Worm (Caenorhabditis elegans) whole organism, L3 larva: Measurements from ENCODE around the gene del-8.

Source experiments
- R02D3.7 ChIP-seq: fragments of 150-350 bp; optimal IDR thresholded peaks from 2 replicates; lab custom pipeline; 2014; ENCODE audit warnings: missing biosample characterization, missing genetic modification characterization
- ZK546.5 ChIP-seq: sonication (generic microtip); optimal IDR thresholded peaks from 2 replicates; lab custom pipeline; 2017; ENCODE audit warnings: missing biosample characterization, missing genetic modification characterization
- aly-2 ChIP-seq: fragments of 150-350 bp; optimal IDR thresholded peaks from 2 replicates; lab custom pipeline; 2014; ENCODE audit warnings: missing biosample characterization, missing genetic modification characterization
- ama-1 ChIP-seq: fragments of 150-350 bp; optimal IDR thresholded peaks from 2 replicates; lab custom pipeline; 2018
- ceh-16 ChIP-seq: sonication (generic microtip); optimal IDR thresholded peaks from 2 replicates; lab custom pipeline; 2017; ENCODE audit warnings: missing biosample characterization, missing genetic modification characterization
- ceh-28 ChIP-seq: fragments of 150-350 bp; optimal IDR thresholded peaks from 2 replicates; lab custom pipeline; 2014; ENCODE audit warnings: missing biosample characterization, missing genetic modification reagents, missing genetic modification characterization
- ceh-9 ChIP-seq: sonication (generic microtip); optimal IDR thresholded peaks from 2 replicates; lab custom pipeline; 2018; ENCODE audit warnings: missing biosample characterization, missing genetic modification characterization
- egl-27 ChIP-seq: sonication (generic microtip); optimal IDR thresholded peaks from 4 replicates; lab custom pipeline; 2017; ENCODE audit warnings: missing biosample characterization, missing genetic modification reagents, missing genetic modification characterization
- egl-5 ChIP-seq: fragments of 150-350 bp; optimal IDR thresholded peaks from 2 replicates; lab custom pipeline; 2017; ENCODE audit warnings: missing biosample characterization, missing genetic modification reagents, missing genetic modification characterization, inconsistent platforms
- elt-2 ChIP-seq: sonication (generic microtip); optimal IDR thresholded peaks from 2 replicates; lab custom pipeline; 2016; ENCODE audit warnings: missing genetic modification reagents, mild to moderate bottlenecking, missing genetic modification characterization, missing compliant biosample characterization
- elt-3 ChIP-seq, 3 experiments: fragments of 150-350 bp in 1 of 3; sonication (generic microtip) in 2 of 3; optimal IDR thresholded peaks; 2 replicates in 2 of 3; 4 replicates in 1 of 3; lab custom pipeline; 2014 to 2017; ENCODE audit warnings: missing biosample characterization in 3 of 3, missing genetic modification characterization in 3 of 3
- eor-1 ChIP-seq, 2 experiments: fragments of 150-350 bp; optimal IDR thresholded peaks; 2 replicates each; lab custom pipeline; 2014 to 2018; ENCODE audit warnings: missing biosample characterization in 2 of 2, missing genetic modification characterization in 2 of 2
- fkh-10 ChIP-seq: sonication (generic microtip); optimal IDR thresholded peaks from 2 replicates; lab custom pipeline; 2017; ENCODE audit warnings: missing biosample characterization, missing genetic modification reagents, missing genetic modification characterization
- fkh-2 ChIP-seq: fragments of 150-350 bp; optimal IDR thresholded peaks from 2 replicates; lab custom pipeline; 2014; ENCODE audit warnings: missing biosample characterization, missing genetic modification reagents, missing genetic modification characterization
- fos-1 ChIP-seq: fragments of 150-350 bp; optimal IDR thresholded peaks from 2 replicates; lab custom pipeline; 2014; ENCODE audit warnings: missing biosample characterization, missing genetic modification characterization
- hmg-11 ChIP-seq: sonication (generic microtip); optimal IDR thresholded peaks from 2 replicates; lab custom pipeline; 2016; ENCODE audit warnings: missing genetic modification characterization, missing compliant biosample characterization
- jun-1 ChIP-seq: fragments of 150-350 bp; optimal IDR thresholded peaks from 2 replicates; lab custom pipeline; 2014; ENCODE audit warnings: missing biosample characterization, missing genetic modification reagents, missing genetic modification characterization
- lin-15B ChIP-seq: fragments of 150-350 bp; optimal IDR thresholded peaks from 2 replicates; lab custom pipeline; 2014; ENCODE audit warnings: missing biosample characterization, missing genetic modification characterization
- lin-39 ChIP-seq: fragments of 150-350 bp; optimal IDR thresholded peaks from 2 replicates; lab custom pipeline; 2018; ENCODE audit warnings: missing biosample characterization, missing genetic modification reagents, missing genetic modification characterization
- lsy-12 ChIP-seq: sonication (generic microtip); optimal IDR thresholded peaks from 2 replicates; lab custom pipeline; 2016; ENCODE audit warnings: mild to moderate bottlenecking, missing genetic modification characterization, missing compliant biosample characterization
- mdl-1 ChIP-seq: fragments of 150-350 bp; optimal IDR thresholded peaks from 2 replicates; lab custom pipeline; 2014; ENCODE audit warnings: missing biosample characterization, missing genetic modification characterization
- mml-1 ChIP-seq: fragments of 150-350 bp; sonication (generic microtip); optimal IDR thresholded peaks from 3 replicates; lab custom pipeline; 2014; ENCODE audit warnings: missing biosample characterization, missing genetic modification characterization
- nfya-1 ChIP-seq: sonication (generic microtip); optimal IDR thresholded peaks from 2 replicates; lab custom pipeline; 2017; ENCODE audit warnings: missing genetic modification characterization, mild to moderate bottlenecking, missing compliant biosample characterization, antibody characterized with exemption, moderate library complexity; ENCODE audit not compliant: insufficient read depth
- nhr-11 ChIP-seq: fragments of 150-350 bp; optimal IDR thresholded peaks from 2 replicates; lab custom pipeline; 2014; ENCODE audit warnings: missing biosample characterization, missing genetic modification characterization
- nhr-23 ChIP-seq: fragments of 150-350 bp; optimal IDR thresholded peaks from 2 replicates; lab custom pipeline; 2014; ENCODE audit warnings: missing biosample characterization, missing genetic modification reagents, missing genetic modification characterization
- nhr-25 ChIP-seq: sonication (generic microtip); optimal IDR thresholded peaks from 2 replicates; lab custom pipeline; 2017; ENCODE audit warnings: missing biosample characterization, missing genetic modification characterization
- nhr-28 ChIP-seq: fragments of 150-350 bp; optimal IDR thresholded peaks from 2 replicates; lab custom pipeline; 2014; ENCODE audit warnings: missing biosample characterization, missing genetic modification characterization
- nhr-67 ChIP-seq: fragments of 150-350 bp; optimal IDR thresholded peaks from 2 replicates; lab custom pipeline; 2014; ENCODE audit warnings: missing biosample characterization, missing genetic modification characterization
- nhr-76 ChIP-seq: fragments of 150-350 bp; sonication (generic microtip); optimal IDR thresholded peaks from 5 replicates; lab custom pipeline; 2014; ENCODE audit warnings: missing biosample characterization, missing genetic modification characterization
- nhr-77 ChIP-seq: fragments of 150-350 bp; optimal IDR thresholded peaks from 2 replicates; lab custom pipeline; 2014; ENCODE audit warnings: missing biosample characterization, missing genetic modification characterization
- pha-4 ChIP-seq: fragments of 150-350 bp; optimal IDR thresholded peaks from 2 replicates; lab custom pipeline; 2014; ENCODE audit warnings: missing biosample characterization, missing genetic modification reagents, missing genetic modification characterization
- pqm-1 ChIP-seq: fragments of 150-350 bp; optimal IDR thresholded peaks from 2 replicates; lab custom pipeline; 2017; ENCODE audit warnings: missing biosample characterization, missing genetic modification characterization, inconsistent platforms
- skn-1 ChIP-seq: fragments of 150-350 bp; optimal IDR thresholded peaks from 2 replicates; lab custom pipeline; 2014; ENCODE audit warnings: missing biosample characterization, missing genetic modification characterization
- snpc-4 ChIP-seq: fragments of 150-350 bp; optimal IDR thresholded peaks from 2 replicates; lab custom pipeline; 2014; ENCODE audit warnings: missing biosample characterization, missing genetic modification characterization
- unc-39 ChIP-seq: sonication (generic microtip); optimal IDR thresholded peaks from 4 replicates; lab custom pipeline; 2017; ENCODE audit warnings: missing biosample characterization, missing genetic modification characterization
- zag-1 ChIP-seq: fragments of 150-350 bp; optimal IDR thresholded peaks from 2 replicates; lab custom pipeline; 2014; ENCODE audit warnings: missing biosample characterization, missing genetic modification characterization
- ztf-11 ChIP-seq: fragments of 150-350 bp; optimal IDR thresholded peaks from 2 replicates; lab custom pipeline; 2014; ENCODE audit warnings: missing biosample characterization, missing genetic modification characterization
- ztf-4 ChIP-seq: fragments of 150-350 bp; optimal IDR thresholded peaks from 2 replicates; lab custom pipeline; 2014; ENCODE audit warnings: missing biosample characterization, missing genetic modification characterization

The del-8 gene

DNA sequence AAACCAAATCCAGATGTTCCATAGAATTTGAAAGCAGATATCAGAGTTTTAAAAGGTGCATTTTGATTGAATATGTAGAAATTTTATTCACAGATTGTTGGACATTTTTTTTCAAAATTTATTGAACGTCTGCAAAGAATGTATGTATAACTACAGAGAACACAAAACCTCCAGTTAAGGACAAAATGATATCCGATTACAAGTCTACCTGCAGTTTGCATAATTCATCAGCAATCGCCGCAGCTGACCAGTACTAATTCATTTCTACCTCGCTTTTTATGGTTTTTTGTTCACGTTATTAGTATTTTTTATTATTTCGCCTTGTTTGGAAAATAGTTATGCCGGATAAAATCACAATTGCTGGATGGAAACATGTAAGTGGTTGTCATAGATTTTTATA is at the start of gene del-8:
TSS of gene del-8 (plus strand) at position 301 of the 400 bp plus-strand sequence.
- no peak for TF ChIP-seq lsy-12
- no peak for TF ChIP-seq elt-2 (tag; lab: Kevin White, UChicago)
- TF ChIP-seq nhr-76, result no peak
- TF ChIP-seq egl-5 (tag; lab: Kevin White, UChicago), result no peak
- TF ChIP-seq lin-39 (tag; lab: Kevin White, UChicago), result no peak
- TF ChIP-seq fos-1 (tag; lab: Kevin White, UChicago), result no peak
- no peak for TF ChIP-seq nhr-77 (tag; lab: Kevin White, UChicago)
- TF ChIP-seq, all 47 proteins: peak for 0

DNA sequence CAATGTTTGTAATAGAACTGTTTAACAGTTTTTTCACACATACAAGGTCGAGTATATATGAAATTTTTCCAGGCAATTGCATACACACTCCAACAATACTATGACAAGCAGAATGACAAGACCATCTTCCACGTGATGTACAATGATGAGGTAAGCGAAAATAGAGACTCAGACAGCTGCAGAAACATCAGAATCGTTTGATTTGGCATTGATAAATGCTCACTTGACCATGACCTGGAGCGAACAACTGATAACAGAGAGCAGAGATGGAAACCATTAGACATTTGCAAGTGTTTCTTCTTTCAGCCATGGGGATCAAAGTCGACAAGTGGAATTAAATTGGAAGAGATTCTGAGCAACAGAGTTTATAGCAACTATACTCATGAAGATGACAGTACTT is 48.8 kb upstream of the del-8 start:
- TF ChIP-seq jun-1 (tag; lab: Kevin White, UChicago) (peak; percentile 67), mdl-1 (tag; lab: Kevin White, UChicago) (peak; percentile 20), nhr-25 (no peak), elt-2 (tag; lab: Kevin White, UChicago) (peak; percentile 96), pha-4 (tag; lab: Kevin White, UChicago) (peak; percentile 36), pqm-1 (tag; lab: Kevin White, UChicago) (peak; percentile 96)

DNA sequence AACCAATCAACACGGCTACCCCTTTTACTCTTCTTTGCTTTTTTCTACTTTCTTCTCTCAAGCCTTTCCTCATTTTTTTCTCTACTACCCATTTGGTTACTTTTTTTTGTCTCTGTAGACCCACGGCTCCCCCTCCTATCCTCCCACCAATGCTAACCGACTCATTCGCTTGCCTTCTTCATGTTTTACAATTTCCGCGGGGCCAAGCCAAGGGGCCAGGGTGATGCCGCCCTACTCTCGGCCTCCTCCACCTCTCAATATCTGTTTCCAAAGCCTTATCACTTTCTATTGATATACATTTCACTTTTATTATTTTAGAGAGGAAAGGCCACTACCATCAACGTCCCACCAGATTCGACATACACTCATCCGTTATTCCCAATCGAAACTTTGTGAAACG is 45.9 kb upstream of the del-8 start, which contains the start of gene F49E2.5:
TSS of gene F49E2.5 (plus strand) at position 301 of the 400 bp plus-strand sequence.
- TF ChIP-seq nhr-77 (tag; lab: Kevin White, UChicago), result no peak
- TF ChIP-seq ztf-11 (tag; lab: Kevin White, UChicago), result no peak
- TF ChIP-seq aly-2 (tag; lab: Kevin White, UChicago), result no peak
- TF ChIP-seq mml-1, result no peak
- no peak for TF ChIP-seq ceh-9 (tag; lab: Kevin White, UChicago)
- TF ChIP-seq ama-1 (lab: Kevin White, UChicago), result no peak
- no peak for TF ChIP-seq lsy-12
- no peak for TF ChIP-seq ZK546.5
- TF ChIP-seq skn-1 (tag; lab: Kevin White, UChicago), result no peak
- TF ChIP-seq nfya-1 (tag; lab: Kevin White, UChicago), result no peak
- TF ChIP-seq snpc-4, result no peak
- TF ChIP-seq egl-5 (tag; lab: Kevin White, UChicago), result no peak
- TF ChIP-seq nhr-23 (tag; lab: Kevin White, UChicago), result no peak
- no peak for TF ChIP-seq nhr-28
- TF ChIP-seq zag-1, result no peak

DNA sequence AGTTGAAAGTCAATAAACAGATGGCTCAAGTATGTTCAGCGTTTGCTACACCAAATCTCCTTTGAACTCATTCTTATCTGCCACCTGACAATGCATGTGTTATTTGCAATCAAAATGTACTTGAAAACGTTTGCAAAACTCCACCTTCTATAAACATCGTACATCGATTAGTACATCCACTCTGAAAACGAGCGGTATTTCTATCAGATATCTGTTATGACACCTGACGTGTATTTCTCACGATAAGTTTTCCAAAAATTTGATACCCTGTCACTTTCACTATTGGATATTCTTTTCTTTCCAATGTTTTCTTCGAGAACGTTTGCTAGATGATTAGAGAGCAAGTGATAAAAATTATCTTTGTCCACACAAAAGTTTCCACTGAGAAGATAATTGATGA is 44.8 kb upstream of the del-8 start:
- TF ChIP-seq pqm-1 (tag; lab: Kevin White, UChicago), result no peak
- TF ChIP-seq nfya-1 (tag; lab: Kevin White, UChicago), result peak; percentile 12
- no peak for TF ChIP-seq nhr-76
- TF ChIP-seq nhr-67 (tag; lab: Kevin White, UChicago), result no peak
- no peak for TF ChIP-seq eor-1 (tag; optimal IDR thresholded peaks at IDR 0.05; lab: Kevin White, UChicago)
- TF ChIP-seq nhr-28, result no peak
- TF ChIP-seq pha-4 (tag; lab: Kevin White, UChicago), result peak; percentile 82
- TF ChIP-seq fkh-2 (tag; lab: Kevin White, UChicago), result no peak

DNA sequence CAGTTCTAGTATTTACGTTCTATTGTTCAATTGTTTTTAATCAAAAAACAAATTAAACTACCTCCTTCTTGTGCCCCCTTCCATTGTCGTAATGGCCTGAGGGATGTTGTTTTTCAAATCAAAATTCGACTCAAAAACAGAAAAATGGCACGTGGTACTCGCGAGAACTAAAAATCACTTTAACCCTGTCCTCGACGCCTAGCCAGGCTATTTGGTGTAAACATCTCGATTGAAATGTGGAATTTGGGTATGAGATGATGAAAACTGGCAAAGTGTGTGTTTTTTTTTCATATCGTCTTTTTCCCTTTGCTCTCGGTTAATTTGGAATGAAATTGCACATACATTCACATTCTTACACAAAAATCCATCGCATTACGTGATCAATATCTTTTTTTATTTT is 42.6 kb upstream of the del-8 start:
- TF ChIP-seq lin-15B (tag; lab: Kevin White, UChicago) (no peak), nfya-1 (tag; lab: Kevin White, UChicago) (no peak), lsy-12 (no peak), ceh-16 (tag; lab: Kevin White, UChicago) (no peak), egl-5 (tag; lab: Kevin White, UChicago) (peak; percentile 48), ceh-9 (tag; lab: Kevin White, UChicago) (no peak), ztf-4 (no peak)
- TF ChIP-seq, all 47 proteins: peak for 1

- TF ChIP-seq nhr-11 (tag; lab: Kevin White, UChicago), result no peak
- peak; percentile 48 for TF ChIP-seq pha-4 (tag; lab: Kevin White, UChicago)
- peak; percentile 15 for TF ChIP-seq R02D3.7 (tag; lab: Kevin White, UChicago)
- no peak for TF ChIP-seq hmg-11 (tag; lab: Kevin White, UChicago)
- no peak for TF ChIP-seq mdl-1 (tag; lab: Kevin White, UChicago)
- no peak for TF ChIP-seq unc-39
- no peak for TF ChIP-seq ztf-11 (tag; lab: Kevin White, UChicago)
- no peak for TF ChIP-seq egl-5 (tag; lab: Kevin White, UChicago)
- no peak for TF ChIP-seq snpc-4
- no peak for TF ChIP-seq ceh-16 (tag; lab: Kevin White, UChicago)
- peak; percentile 65 for TF ChIP-seq elt-2 (tag; lab: Kevin White, UChicago)
- TF ChIP-seq skn-1 (tag; lab: Kevin White, UChicago), result peak; percentile 13
- TF ChIP-seq zag-1, result no peak
- no peak for TF ChIP-seq eor-1 (tag; optimal IDR thresholded peaks at IDR 0.05; lab: Kevin White, UChicago)
- peak; percentile 81 for TF ChIP-seq pqm-1 (tag; lab: Kevin White, UChicago)
- TF ChIP-seq elt-3 (tag; optimal IDR thresholded peaks at IDR 0.05; lab: Kevin White, UChicago), result peak; percentile 18 to 71 (median 58)
- no peak for TF ChIP-seq lsy-12
- TF ChIP-seq nfya-1 (tag; lab: Kevin White, UChicago), result peak; percentile 60
- no peak for TF ChIP-seq mml-1
- peak; percentile 94 for TF ChIP-seq nhr-25
- no peak for TF ChIP-seq aly-2 (tag; lab: Kevin White, UChicago)
- TF ChIP-seq fkh-10 (GFP tag; lab: Kevin White, UChicago), result no peak
- no peak for TF ChIP-seq fos-1 (tag; lab: Kevin White, UChicago)
- peak; percentile 38 for TF ChIP-seq ceh-28
- TF ChIP-seq nhr-67 (tag; lab: Kevin White, UChicago), result no peak
- peak; percentile 80 for TF ChIP-seq nhr-23 (tag; lab: Kevin White, UChicago)
- TF ChIP-seq jun-1 (tag; lab: Kevin White, UChicago), result no peak
- TF ChIP-seq egl-27 (tag; lab: Kevin White, UChicago), result no peak
- no peak for TF ChIP-seq ZK546.5
- peak; percentile 8 for TF ChIP-seq lin-39 (tag; lab: Kevin White, UChicago)
Measured at ce11 chrX:9547264-9547751, 41.9 kb upstream of the del-8 start.
